Worm (Caenorhabditis elegans) whole organism, L2 larva: ENCODE measurements around the gene elp-1.

Experiments used
- alr-1 ChIP-seq: fragments of 150-350 bp; optimal IDR thresholded peaks from 2 replicates; lab custom pipeline; 2014; ENCODE audit warnings: missing biosample characterization, missing genetic modification characterization
- ceh-82 ChIP-seq: fragments of 150-350 bp; optimal IDR thresholded peaks from 2 replicates; lab custom pipeline; 2014; ENCODE audit warnings: missing biosample characterization, missing genetic modification characterization
- dmd-4 ChIP-seq: sonication (generic microtip); optimal IDR thresholded peaks from 2 replicates; lab custom pipeline; 2017; ENCODE audit warnings: missing biosample characterization, missing genetic modification characterization
- elt-3 ChIP-seq: sonication (generic microtip); optimal IDR thresholded peaks from 2 replicates; lab custom pipeline; 2017; ENCODE audit warnings: missing biosample characterization, missing genetic modification characterization
- fos-1 ChIP-seq: fragments of 150-350 bp; optimal IDR thresholded peaks from 2 replicates; lab custom pipeline; 2014; ENCODE audit warnings: missing biosample characterization, missing genetic modification characterization
- lin-39 ChIP-seq: fragments of 150-350 bp; optimal IDR thresholded peaks from 2 replicates; lab custom pipeline; 2014; ENCODE audit warnings: missing biosample characterization, missing genetic modification reagents, missing genetic modification characterization
- mab-5 ChIP-seq: fragments of 150-350 bp; optimal IDR thresholded peaks from 2 replicates; lab custom pipeline; 2014; ENCODE audit warnings: missing biosample characterization, missing genetic modification characterization
- nhr-11 ChIP-seq: fragments of 150-350 bp; optimal IDR thresholded peaks from 2 replicates; lab custom pipeline; 2014; ENCODE audit warnings: missing biosample characterization, missing genetic modification characterization
- nhr-21 ChIP-seq: fragments of 150-350 bp; optimal IDR thresholded peaks from 2 replicates; lab custom pipeline; 2014; ENCODE audit warnings: missing biosample characterization, missing genetic modification characterization
- nhr-77 ChIP-seq: fragments of 150-350 bp; optimal IDR thresholded peaks from 2 replicates; lab custom pipeline; 2014; ENCODE audit warnings: missing biosample characterization, missing genetic modification characterization
- skn-1 ChIP-seq: sonication (generic microtip); optimal IDR thresholded peaks from 2 replicates; lab custom pipeline; 2017; ENCODE audit warnings: missing biosample characterization, missing genetic modification characterization
- unc-39 ChIP-seq: fragments of 150-350 bp; optimal IDR thresholded peaks from 2 replicates; lab custom pipeline; 2014; ENCODE audit warnings: missing biosample characterization, missing genetic modification characterization
- unc-62 ChIP-seq: fragments of 150-350 bp; optimal IDR thresholded peaks from 2 replicates; lab custom pipeline; 2014; ENCODE audit warnings: missing biosample characterization, missing genetic modification reagents, missing genetic modification characterization

DNA sequence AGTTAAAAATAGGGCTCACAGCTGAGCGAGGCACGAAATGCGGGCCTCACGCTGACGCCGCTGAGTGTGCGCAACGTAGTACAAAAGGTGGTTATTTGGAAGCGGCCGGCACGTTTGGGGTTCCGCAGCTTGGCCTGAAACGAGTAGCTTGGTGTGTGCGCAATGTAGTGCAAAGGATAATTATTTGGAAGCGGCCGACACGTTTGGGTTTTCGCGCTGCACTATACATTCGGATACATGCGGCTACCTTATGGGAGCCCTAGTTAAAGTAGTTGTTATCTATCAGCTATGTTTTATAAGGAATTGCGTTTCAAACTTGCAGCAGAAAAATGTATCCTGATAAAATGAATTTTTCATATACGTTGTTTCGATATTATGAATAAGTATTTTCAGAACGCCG, 20.1 kb upstream of the elp-1 start, which contains the start of gene Y44A6D.1:
- TF ChIP-seq mab-5 = no peak
- TF ChIP-seq unc-39 = no peak
- TF ChIP-seq dmd-4 (tag; lab: Kevin White, UChicago) = no peak
- no peak for TF ChIP-seq skn-1
- no peak for TF ChIP-seq ceh-82 (tag; lab: Kevin White, UChicago)
- no peak for TF ChIP-seq nhr-77 (tag; lab: Kevin White, UChicago)
- TF ChIP-seq elt-3 (tag; lab: Kevin White, UChicago) = no peak
- TF ChIP-seq nhr-11 (tag; lab: Kevin White, UChicago) = no peak
- TF ChIP-seq lin-39 (tag; lab: Kevin White, UChicago) = no peak
- TF ChIP-seq unc-62 = no peak
- no peak for TF ChIP-seq nhr-21 (tag; lab: Kevin White, UChicago)
- TF ChIP-seq alr-1 = no peak
- no peak for TF ChIP-seq fos-1
